Worm (Caenorhabditis elegans) whole organism, young adult: Measurements from ENCODE around the gene rgs-1.

Source experiments
- B0019.2 ChIP-seq: fragments of 200-800 bp; sonication (Bioruptor generic); conservative IDR thresholded peaks from 2 replicates; pipeline ENCODE4 v1.3.6; 2022; ENCODE audit warnings: missing genetic modification reagents, missing genetic modification characterization, missing compliant biosample characterization
- B0035.1 ChIP-seq: sonication (generic microtip); optimal IDR thresholded peaks from 2 replicates; lab custom pipeline; 2016; ENCODE audit warnings: missing genetic modification characterization, mild to moderate bottlenecking, missing compliant biosample characterization, missing genotype, missing genetic modification reagents
- C06A6.2 ChIP-seq: fragments of 200-800 bp; sonication (Bioruptor generic); conservative IDR thresholded peaks from 2 replicates; pipeline ENCODE4 v1.3.6; 2022; ENCODE audit warnings: missing genetic modification characterization, missing compliant biosample characterization
- F22D6.2 ChIP-seq: sonication (generic microtip); optimal IDR thresholded peaks from 2 replicates; lab custom pipeline; 2016; ENCODE audit warnings: mild to moderate bottlenecking, missing genetic modification characterization, missing compliant biosample characterization
- F37B4.10 ChIP-seq: fragments of 200-800 bp; sonication (Bioruptor generic); IDR thresholded peaks from 2 replicates; pipeline ENCODE4 v1.3.6; 2022; ENCODE audit warnings: missing genetic modification characterization, missing compliant biosample characterization
- F39B2.1 ChIP-seq: fragments of 200-800 bp; sonication (Bioruptor generic); IDR thresholded peaks from 2 replicates; pipeline ENCODE4 v1.3.6; 2022; ENCODE audit warnings: missing genetic modification reagents, missing genetic modification characterization, missing compliant biosample characterization
- F52B5.7 ChIP-seq: sonication (generic microtip); optimal IDR thresholded peaks from 2 replicates; lab custom pipeline; 2016; ENCODE audit warnings: mild to moderate bottlenecking, missing genetic modification characterization, missing compliant biosample characterization
- K12H6.12 ChIP-seq: fragments of 200-800 bp; sonication (Bioruptor generic); optimal IDR thresholded peaks from 2 replicates; lab custom pipeline; 2018; ENCODE audit warnings: mild to moderate bottlenecking, missing genetic modification characterization, missing compliant biosample characterization
- akir-1 ChIP-seq: fragments of 200-800 bp; sonication (Bioruptor generic); optimal IDR thresholded peaks from 2 replicates; lab custom pipeline; 2018; ENCODE audit warnings: mild to moderate bottlenecking, missing genetic modification characterization, moderate library complexity, missing compliant biosample characterization
- aptf-2 ChIP-seq: fragments of 200-800 bp; sonication (Bioruptor generic); conservative IDR thresholded peaks from 2 replicates; pipeline ENCODE4 v1.3.6; 2022; ENCODE audit warnings: missing genetic modification reagents, missing genetic modification characterization, missing compliant biosample characterization
- atf-7 ChIP-seq: sonication (generic microtip); optimal IDR thresholded peaks from 2 replicates; lab custom pipeline; 2017; ENCODE audit warnings: mild to moderate bottlenecking, missing genetic modification characterization, missing compliant biosample characterization
- attf-6 ChIP-seq: fragments of 200-800 bp; sonication (Bioruptor generic); IDR thresholded peaks from 2 replicates; pipeline ENCODE4 v1.3.6; 2022; ENCODE audit warnings: missing genetic modification reagents, missing genetic modification characterization, missing compliant biosample characterization
- bed-2 ChIP-seq: fragments of 200-800 bp; sonication (Bioruptor generic); IDR thresholded peaks from 2 replicates; pipeline ENCODE4 v1.3.6; 2022; ENCODE audit warnings: missing genetic modification reagents, missing genetic modification characterization, missing compliant biosample characterization
- ceh-58 ChIP-seq: fragments of 200-800 bp; sonication (Bioruptor generic); IDR thresholded peaks from 2 replicates; pipeline ENCODE4 v1.3.6; 2022; ENCODE audit warnings: missing genetic modification characterization, missing compliant biosample characterization
- dpl-1 ChIP-seq: fragments of 150-350 bp; optimal IDR thresholded peaks from 2 replicates; lab custom pipeline; 2014; ENCODE audit warnings: missing biosample characterization, missing genetic modification reagents, missing genetic modification characterization
- efl-1 ChIP-seq: fragments of 150-350 bp; optimal IDR thresholded peaks from 2 replicates; lab custom pipeline; 2014; ENCODE audit warnings: missing biosample characterization, missing genetic modification reagents, missing genetic modification characterization
- egl-18 ChIP-seq: fragments of 200-800 bp; sonication (Bioruptor generic); IDR thresholded peaks from 2 replicates; pipeline ENCODE4 v1.3.6; 2022; ENCODE audit warnings: missing genetic modification reagents, missing genetic modification characterization, missing compliant biosample characterization
- fkh-3 ChIP-seq: sonication (generic microtip); optimal IDR thresholded peaks from 2 replicates; lab custom pipeline; 2016; ENCODE audit warnings: mild to moderate bottlenecking, missing genetic modification characterization, missing compliant biosample characterization
- hmg-20 ChIP-seq: fragments of 200-800 bp; sonication (Bioruptor generic); IDR thresholded peaks from 2 replicates; pipeline ENCODE4 v1.3.6; 2022; ENCODE audit warnings: missing genetic modification reagents, missing genetic modification characterization, missing compliant biosample characterization
- hrde-1 ChIP-seq: sonication (generic microtip); optimal IDR thresholded peaks from 2 replicates; lab custom pipeline; 2016; ENCODE audit warnings: missing genetic modification characterization, mild to moderate bottlenecking, missing compliant biosample characterization, moderate library complexity, missing genotype, missing genetic modification reagents, borderline replicate concordance
- lin-35 ChIP-seq, 3 experiments: fragments of 150-350 bp in 2 of 3; sonication (generic microtip) in 1 of 3; optimal IDR thresholded peaks; 2 replicates each; lab custom pipeline; 2014 to 2018; ENCODE audit warnings: missing biosample characterization in 3 of 3, missing genetic modification characterization in 3 of 3, missing genetic modification reagents in 3 of 3
- lsl-1 ChIP-seq: fragments of 200-800 bp; sonication (Bioruptor generic); optimal IDR thresholded peaks from 2 replicates; lab custom pipeline; 2018; ENCODE audit warnings: mild to moderate bottlenecking, missing genetic modification characterization, moderate library complexity, missing compliant biosample characterization
- mcd-1 ChIP-seq: fragments of 200-800 bp; sonication (Bioruptor generic); IDR thresholded peaks from 2 replicates; pipeline ENCODE4 v1.3.6; 2022; ENCODE audit warnings: missing genetic modification reagents, missing genetic modification characterization, missing compliant biosample characterization
- nhr-179 ChIP-seq: sonication (generic microtip); optimal IDR thresholded peaks from 2 replicates; lab custom pipeline; 2016; ENCODE audit warnings: mild to moderate bottlenecking, missing genetic modification characterization, missing compliant biosample characterization
- nhr-90 ChIP-seq: sonication (generic microtip); optimal IDR thresholded peaks from 2 replicates; lab custom pipeline; 2016; ENCODE audit warnings: missing genotype, mild to moderate bottlenecking, missing genetic modification characterization, missing compliant biosample characterization
- sdz-38 ChIP-seq: sonication (generic microtip); optimal IDR thresholded peaks from 2 replicates; lab custom pipeline; 2016; ENCODE audit warnings: missing genotype, missing genetic modification characterization, missing compliant biosample characterization
- tlf-1 ChIP-seq: fragments of 200-800 bp; sonication (Bioruptor generic); optimal IDR thresholded peaks from 2 replicates; lab custom pipeline; 2018; ENCODE audit warnings: mild to moderate bottlenecking, missing genetic modification characterization, missing compliant biosample characterization
- unc-130 ChIP-seq: sonication (generic microtip); optimal IDR thresholded peaks from 2 replicates; lab custom pipeline; 2016; ENCODE audit warnings: missing genetic modification reagents, missing genetic modification characterization, missing compliant biosample characterization
- zfh-2 ChIP-seq: fragments of 200-800 bp; sonication (Bioruptor generic); conservative IDR thresholded peaks from 2 replicates; pipeline ENCODE4 v1.3.6; 2022; ENCODE audit warnings: missing genetic modification reagents, missing genetic modification characterization, missing compliant biosample characterization
- zim-3 ChIP-seq: sonication (generic microtip); optimal IDR thresholded peaks from 2 replicates; lab custom pipeline; 2017; ENCODE audit warnings: mild to moderate bottlenecking, missing genetic modification characterization, moderate library complexity, missing compliant biosample characterization
- ztf-25 ChIP-seq: fragments of 200-800 bp; sonication (Bioruptor generic); IDR thresholded peaks from 2 replicates; pipeline ENCODE4 v1.3.6; 2022; ENCODE audit warnings: missing genetic modification reagents, missing genetic modification characterization, missing compliant biosample characterization
- ztf-6 ChIP-seq: fragments of 200-800 bp; sonication (Bioruptor generic); IDR thresholded peaks from 2 replicates; pipeline ENCODE4 v1.3.6; 2022; ENCODE audit warnings: missing genetic modification reagents, missing genetic modification characterization, missing compliant biosample characterization

rgs-1 gene

DNA sequence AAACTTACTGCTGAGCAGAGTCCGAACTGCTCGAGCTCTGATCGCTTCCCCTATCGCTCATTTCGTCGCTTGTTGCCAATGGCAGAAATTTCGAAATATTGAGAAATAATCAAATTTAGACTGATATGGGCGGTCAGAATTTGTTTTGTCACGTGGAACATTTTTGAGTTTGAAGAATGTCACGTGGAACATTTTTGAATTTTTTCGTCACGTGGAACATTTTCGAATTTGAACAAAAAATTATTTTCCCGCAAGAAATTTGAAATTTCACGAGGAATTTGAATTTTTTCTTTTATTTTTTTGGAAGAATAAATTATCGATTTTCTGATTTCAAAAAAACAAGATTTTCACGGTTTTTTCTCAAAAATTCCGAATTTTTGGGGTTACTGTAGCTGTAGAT, 6.2 kb downstream of the rgs-1 start, which contains the start of gene fbxa-155:
TSS of gene fbxa-155 (minus strand) at position 101 of the 400 bp plus-strand sequence.
- TF ChIP-seq lsl-1 (GFP tag; lab: Kevin White, UChicago) (no peak), sdz-38 (tag; lab: Kevin White, UChicago) (no peak), ztf-6 (no peak), F52B5.7 (tag; lab: Kevin White, UChicago) (no peak), akir-1 (GFP tag; lab: Kevin White, UChicago) (no peak), efl-1 (GFP tag; lab: Kevin White, UChicago) (no peak), B0035.1 (no peak), bed-2 (GFP tag; lab: Robert Waterston, UW) (no peak)

- TF ChIP-seq lsl-1 (GFP tag; lab: Kevin White, UChicago) (no peak), attf-6 (GFP tag; lab: Robert Waterston, UW) (no peak), B0019.2 (no peak)
Measured at ce11 chrIII:10006734-10007348, 9.5 kb downstream of the rgs-1 start, which contains the start of gene C05B5.8. Gene C05B5.8 (minus strand): TSS chrIII:10006784.

DNA sequence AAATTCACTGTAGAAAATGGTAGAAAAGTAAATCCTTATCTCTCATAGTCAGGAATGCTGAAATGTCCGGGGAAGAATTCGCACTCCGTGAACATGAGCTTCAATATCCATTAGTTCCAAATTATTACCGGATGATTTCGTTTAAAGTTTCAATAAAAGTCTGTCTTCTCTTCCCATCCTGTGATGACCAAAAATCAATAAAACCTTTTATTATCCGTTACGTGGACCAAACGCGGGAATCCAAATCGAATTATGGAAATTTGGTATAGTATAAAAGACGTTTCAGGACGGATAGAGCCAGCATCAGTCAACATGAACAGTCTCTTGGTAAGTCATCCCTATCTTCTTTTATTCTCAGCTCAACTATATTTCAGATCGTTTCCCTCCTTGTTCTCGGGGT, 12.1 kb downstream of the rgs-1 start, which contains the start of gene C05B5.11:
TSS of gene C05B5.11 (plus strand) at position 301 of the 400 bp plus-strand sequence.
- TF ChIP-seq akir-1 (GFP tag; lab: Kevin White, UChicago) (no peak), lin-35 (GFP tag; optimal IDR thresholded peaks at IDR 0.05; lab: Kevin White, UChicago) (no peak)
- TF ChIP-seq, all 124 proteins: peak for 0

DNA sequence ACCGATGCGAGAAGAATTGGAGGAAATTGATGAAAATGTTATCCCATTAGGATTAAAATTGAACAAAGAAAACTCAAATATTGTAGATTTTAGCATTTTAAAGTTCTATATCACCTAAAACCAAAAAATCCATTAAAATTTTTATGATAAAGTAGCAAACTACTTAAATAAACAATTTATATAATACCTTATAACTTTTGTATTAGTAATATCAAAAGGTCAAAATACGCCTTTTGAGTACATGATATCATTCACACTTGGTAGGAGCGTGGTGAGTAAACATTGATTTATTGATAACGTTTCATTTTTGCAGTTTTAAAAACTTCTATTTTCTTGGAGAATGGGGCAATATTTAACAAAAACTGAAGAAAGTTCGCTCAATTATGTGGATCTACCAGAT, 15.3 kb downstream of the rgs-1 start, which contains the start of gene C05B5.5:
TSS of gene C05B5.5 (plus strand) at position 301 of the 400 bp plus-strand sequence.
- no peak for TF ChIP-seq C06A6.2 (GFP tag; lab: Robert Waterston, UW)
- no peak for TF ChIP-seq F39B2.1
- TF ChIP-seq tlf-1 (GFP tag; lab: Kevin White, UChicago): no peak
- TF ChIP-seq atf-7: no peak
- no peak for TF ChIP-seq nhr-90 (tag; lab: Kevin White, UChicago)

DNA sequence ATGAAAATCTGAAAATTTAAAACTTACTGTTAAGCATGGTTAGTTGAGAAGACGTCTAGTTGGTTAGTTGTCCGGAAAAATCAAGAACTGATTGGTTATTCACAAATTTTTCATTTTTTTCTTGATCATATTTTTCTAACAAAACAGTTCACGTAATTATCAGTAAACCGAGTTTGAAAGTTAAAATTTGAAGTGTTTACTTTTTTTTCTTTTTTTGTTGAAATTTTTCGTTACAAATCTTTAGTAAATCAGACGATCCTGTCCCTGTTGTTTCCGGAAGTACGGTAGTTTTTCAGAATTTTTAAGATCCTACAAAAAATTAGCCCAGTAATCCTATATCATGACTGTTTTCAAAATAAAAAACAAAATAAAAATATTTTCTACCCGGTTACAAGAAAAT, 15.9 kb downstream of the rgs-1 start, which contains the start of gene C05B5.2:
TSS of gene C05B5.2 (minus strand) at position 101 of the 400 bp plus-strand sequence.
- TF ChIP-seq dpl-1 (no peak), K12H6.12 (tag; lab: Kevin White, UChicago) (no peak), sdz-38 (tag; lab: Kevin White, UChicago) (no peak), zfh-2 (GFP tag; lab: Robert Waterston, UW) (no peak), atf-7 (no peak)

DNA sequence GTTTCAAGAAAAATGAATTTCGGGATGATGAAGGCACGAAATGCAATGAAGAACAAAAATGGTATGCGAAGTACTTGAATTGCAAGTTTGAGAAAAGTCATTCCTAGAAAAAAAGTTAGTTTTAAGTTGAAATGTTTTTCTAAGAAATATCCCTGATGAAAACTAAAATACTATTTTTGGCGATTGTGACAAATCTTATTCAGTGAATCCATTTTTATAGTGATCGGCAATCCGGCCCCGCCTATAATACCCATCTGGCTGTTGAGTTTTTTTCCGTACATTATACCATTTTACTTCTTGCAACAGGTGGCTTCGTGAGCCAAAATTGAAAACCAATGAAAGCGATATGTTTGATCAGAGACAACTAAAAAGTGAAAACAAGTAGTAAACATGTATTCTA, 17.1 kb downstream of the rgs-1 start, which contains the start of gene C05B5.17:
TSS of gene C05B5.17 (minus strand) at position 101 of the 400 bp plus-strand sequence.
- TF ChIP-seq bed-2 (GFP tag; lab: Robert Waterston, UW) (no peak), hrde-1 (tag; lab: Kevin White, UChicago) (no peak), aptf-2 (GFP tag; lab: Robert Waterston, UW) (no peak), F52B5.7 (tag; lab: Kevin White, UChicago) (no peak), hmg-20 (GFP tag; lab: Robert Waterston, UW) (no peak), ztf-25 (GFP tag; lab: Robert Waterston, UW) (no peak), mcd-1 (GFP tag; lab: Robert Waterston, UW) (no peak), efl-1 (GFP tag; lab: Kevin White, UChicago) (no peak), fkh-3 (tag; lab: Kevin White, UChicago) (no peak), zim-3 (tag; lab: Kevin White, UChicago) (no peak), attf-6 (GFP tag; lab: Robert Waterston, UW) (no peak), unc-130 (no peak), F37B4.10 (GFP tag; lab: Robert Waterston, UW) (no peak), egl-18 (GFP tag; lab: Robert Waterston, UW) (no peak), ceh-58 (no peak), nhr-179 (tag; lab: Kevin White, UChicago) (no peak), F22D6.2 (tag; lab: Kevin White, UChicago) (no peak)
- TF ChIP-seq, all 124 proteins: peak for 0
